Worm (Caenorhabditis elegans) whole organism, L3 larva: ENCODE measurements around the gene twk-43.

Experiments used
- R02D3.7 ChIP-seq: fragments of 150-350 bp; optimal IDR thresholded peaks from 2 replicates; lab custom pipeline; 2014; ENCODE audit warnings: missing biosample characterization, missing genetic modification characterization
- ZK546.5 ChIP-seq: sonication (generic microtip); optimal IDR thresholded peaks from 2 replicates; lab custom pipeline; 2017; ENCODE audit warnings: missing biosample characterization, missing genetic modification characterization
- aly-2 ChIP-seq: fragments of 150-350 bp; optimal IDR thresholded peaks from 2 replicates; lab custom pipeline; 2014; ENCODE audit warnings: missing biosample characterization, missing genetic modification characterization
- ceh-16 ChIP-seq: sonication (generic microtip); optimal IDR thresholded peaks from 2 replicates; lab custom pipeline; 2017; ENCODE audit warnings: missing biosample characterization, missing genetic modification characterization
- ceh-28 ChIP-seq: fragments of 150-350 bp; optimal IDR thresholded peaks from 2 replicates; lab custom pipeline; 2014; ENCODE audit warnings: missing biosample characterization, missing genetic modification reagents, missing genetic modification characterization
- ceh-82 ChIP-seq: fragments of 150-350 bp; optimal IDR thresholded peaks from 2 replicates; lab custom pipeline; 2014; ENCODE audit warnings: missing biosample characterization, missing genetic modification characterization
- ceh-9 ChIP-seq: sonication (generic microtip); optimal IDR thresholded peaks from 2 replicates; lab custom pipeline; 2018; ENCODE audit warnings: missing biosample characterization, missing genetic modification characterization
- egl-5 ChIP-seq: fragments of 150-350 bp; optimal IDR thresholded peaks from 2 replicates; lab custom pipeline; 2017; ENCODE audit warnings: missing biosample characterization, missing genetic modification reagents, missing genetic modification characterization, inconsistent platforms
- elt-1 ChIP-seq: fragments of 150-350 bp; optimal IDR thresholded peaks from 2 replicates; lab custom pipeline; 2014; ENCODE audit warnings: missing biosample characterization, missing genetic modification characterization
- elt-2 ChIP-seq: sonication (generic microtip); optimal IDR thresholded peaks from 2 replicates; lab custom pipeline; 2016; ENCODE audit warnings: missing genetic modification reagents, mild to moderate bottlenecking, missing genetic modification characterization, missing compliant biosample characterization
- elt-3 ChIP-seq, 3 experiments: fragments of 150-350 bp in 1 of 3; sonication (generic microtip) in 2 of 3; optimal IDR thresholded peaks; 2 replicates in 2 of 3; 4 replicates in 1 of 3; lab custom pipeline; 2014 to 2017; ENCODE audit warnings: missing biosample characterization in 3 of 3, missing genetic modification characterization in 3 of 3
- eor-1 ChIP-seq, 2 experiments: fragments of 150-350 bp; optimal IDR thresholded peaks; 2 replicates each; lab custom pipeline; 2014 to 2018; ENCODE audit warnings: missing biosample characterization in 2 of 2, missing genetic modification characterization in 2 of 2
- fkh-10 ChIP-seq: sonication (generic microtip); optimal IDR thresholded peaks from 2 replicates; lab custom pipeline; 2017; ENCODE audit warnings: missing biosample characterization, missing genetic modification reagents, missing genetic modification characterization
- fkh-2 ChIP-seq: fragments of 150-350 bp; optimal IDR thresholded peaks from 2 replicates; lab custom pipeline; 2014; ENCODE audit warnings: missing biosample characterization, missing genetic modification reagents, missing genetic modification characterization
- hmg-11 ChIP-seq: sonication (generic microtip); optimal IDR thresholded peaks from 2 replicates; lab custom pipeline; 2016; ENCODE audit warnings: missing genetic modification characterization, missing compliant biosample characterization
- jun-1 ChIP-seq: fragments of 150-350 bp; optimal IDR thresholded peaks from 2 replicates; lab custom pipeline; 2014; ENCODE audit warnings: missing biosample characterization, missing genetic modification reagents, missing genetic modification characterization
- lin-39 ChIP-seq: fragments of 150-350 bp; optimal IDR thresholded peaks from 2 replicates; lab custom pipeline; 2018; ENCODE audit warnings: missing biosample characterization, missing genetic modification reagents, missing genetic modification characterization
- lsy-12 ChIP-seq: sonication (generic microtip); optimal IDR thresholded peaks from 2 replicates; lab custom pipeline; 2016; ENCODE audit warnings: mild to moderate bottlenecking, missing genetic modification characterization, missing compliant biosample characterization
- mdl-1 ChIP-seq: fragments of 150-350 bp; optimal IDR thresholded peaks from 2 replicates; lab custom pipeline; 2014; ENCODE audit warnings: missing biosample characterization, missing genetic modification characterization
- mml-1 ChIP-seq: fragments of 150-350 bp; sonication (generic microtip); optimal IDR thresholded peaks from 3 replicates; lab custom pipeline; 2014; ENCODE audit warnings: missing biosample characterization, missing genetic modification characterization
- nfya-1 ChIP-seq: sonication (generic microtip); optimal IDR thresholded peaks from 2 replicates; lab custom pipeline; 2017; ENCODE audit warnings: missing genetic modification characterization, mild to moderate bottlenecking, missing compliant biosample characterization, antibody characterized with exemption, moderate library complexity; ENCODE audit not compliant: insufficient read depth
- nhr-11 ChIP-seq: fragments of 150-350 bp; optimal IDR thresholded peaks from 2 replicates; lab custom pipeline; 2014; ENCODE audit warnings: missing biosample characterization, missing genetic modification characterization
- nhr-12 ChIP-seq: fragments of 150-350 bp; optimal IDR thresholded peaks from 2 replicates; lab custom pipeline; 2014; ENCODE audit warnings: missing biosample characterization, missing genetic modification characterization
- nhr-237 ChIP-seq: fragments of 150-350 bp; optimal IDR thresholded peaks from 2 replicates; lab custom pipeline; 2014; ENCODE audit warnings: missing biosample characterization, missing genetic modification characterization
- nhr-25 ChIP-seq: sonication (generic microtip); optimal IDR thresholded peaks from 2 replicates; lab custom pipeline; 2017; ENCODE audit warnings: missing biosample characterization, missing genetic modification characterization
- nhr-28 ChIP-seq: fragments of 150-350 bp; optimal IDR thresholded peaks from 2 replicates; lab custom pipeline; 2014; ENCODE audit warnings: missing biosample characterization, missing genetic modification characterization
- nhr-67 ChIP-seq: fragments of 150-350 bp; optimal IDR thresholded peaks from 2 replicates; lab custom pipeline; 2014; ENCODE audit warnings: missing biosample characterization, missing genetic modification characterization
- nhr-77 ChIP-seq: fragments of 150-350 bp; optimal IDR thresholded peaks from 2 replicates; lab custom pipeline; 2014; ENCODE audit warnings: missing biosample characterization, missing genetic modification characterization
- pha-4 ChIP-seq: fragments of 150-350 bp; optimal IDR thresholded peaks from 2 replicates; lab custom pipeline; 2014; ENCODE audit warnings: missing biosample characterization, missing genetic modification reagents, missing genetic modification characterization
- sea-2 ChIP-seq: fragments of 150-350 bp; sonication (generic microtip); optimal IDR thresholded peaks from 4 replicates; lab custom pipeline; 2014; ENCODE audit warnings: missing biosample characterization, missing genetic modification reagents, missing genetic modification characterization
- skn-1 ChIP-seq: fragments of 150-350 bp; optimal IDR thresholded peaks from 2 replicates; lab custom pipeline; 2014; ENCODE audit warnings: missing biosample characterization, missing genetic modification characterization
- snpc-4 ChIP-seq: fragments of 150-350 bp; optimal IDR thresholded peaks from 2 replicates; lab custom pipeline; 2014; ENCODE audit warnings: missing biosample characterization, missing genetic modification characterization
- tbx-2 ChIP-seq: sonication (generic microtip); optimal IDR thresholded peaks from 2 replicates; lab custom pipeline; 2016; ENCODE audit warnings: mild to moderate bottlenecking, missing genetic modification characterization, missing compliant biosample characterization
- unc-39 ChIP-seq: sonication (generic microtip); optimal IDR thresholded peaks from 4 replicates; lab custom pipeline; 2017; ENCODE audit warnings: missing biosample characterization, missing genetic modification characterization
- unc-62 ChIP-seq: fragments of 150-350 bp; sonication (generic microtip); optimal IDR thresholded peaks from 4 replicates; lab custom pipeline; 2014; ENCODE audit warnings: missing biosample characterization, missing genetic modification reagents, missing genetic modification characterization
- zag-1 ChIP-seq: fragments of 150-350 bp; optimal IDR thresholded peaks from 2 replicates; lab custom pipeline; 2014; ENCODE audit warnings: missing biosample characterization, missing genetic modification characterization
- ztf-11 ChIP-seq: fragments of 150-350 bp; optimal IDR thresholded peaks from 2 replicates; lab custom pipeline; 2014; ENCODE audit warnings: missing biosample characterization, missing genetic modification characterization
- ztf-4 ChIP-seq: fragments of 150-350 bp; optimal IDR thresholded peaks from 2 replicates; lab custom pipeline; 2014; ENCODE audit warnings: missing biosample characterization, missing genetic modification characterization

Gene twk-43

DNA sequence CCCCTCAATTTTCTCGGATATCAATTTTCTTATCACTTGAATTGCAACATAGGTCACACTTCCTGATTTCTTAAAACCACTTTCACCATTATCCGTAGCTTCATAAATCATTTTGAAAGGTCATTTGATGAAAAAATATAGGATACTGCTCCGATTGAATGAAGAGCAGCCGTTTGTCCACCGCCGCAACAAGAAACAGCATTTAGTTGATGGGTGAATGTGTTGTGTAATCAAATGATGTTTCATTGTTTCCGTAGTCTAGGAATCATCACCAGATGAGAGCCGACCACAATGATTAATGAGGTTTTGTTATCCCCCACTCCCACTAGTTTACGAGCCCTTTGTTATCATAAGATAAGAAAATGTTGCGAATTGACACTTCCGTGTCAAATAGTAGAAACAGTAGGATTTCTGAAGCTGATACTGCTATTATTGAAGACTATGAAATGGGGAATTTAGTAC lies at the start of gene twk-43:
Gene twk-43, plus strand, starts transcription at position 412 of the 462 bp plus-strand sequence.
- TF ChIP-seq ceh-82 (tag; lab: Kevin White, UChicago) (no peak), mml-1 (tag; lab: Kevin White, UChicago) (no peak), R02D3.7 (tag; lab: Kevin White, UChicago) (no peak), fkh-10 (GFP tag; lab: Kevin White, UChicago) (no peak), elt-3 (tag; optimal IDR thresholded peaks at IDR 0.05; lab: Kevin White, UChicago) (no peak), nhr-11 (tag; lab: Kevin White, UChicago) (no peak), egl-5 (peak; percentile 68), unc-62 (GFP tag; lab: Kevin White, UChicago) (no peak), pha-4 (no peak)

- TF ChIP-seq mdl-1 (tag; lab: Kevin White, UChicago) = no peak
- TF ChIP-seq ceh-16 (tag; lab: Kevin White, UChicago) = no peak
- no peak for TF ChIP-seq nhr-237 (tag; lab: Kevin White, UChicago)
- no peak for TF ChIP-seq lin-39 (tag; lab: Kevin White, UChicago)
- TF ChIP-seq elt-2 (tag; lab: Kevin White, UChicago) = no peak
- TF ChIP-seq fkh-2 = no peak
- no peak for TF ChIP-seq elt-1 (tag; lab: Kevin White, UChicago)
- TF ChIP-seq sea-2 (GFP tag; lab: Kevin White, UChicago) = no peak
- no peak for TF ChIP-seq zag-1 (tag; lab: Kevin White, UChicago)
- no peak for TF ChIP-seq egl-5
- TF ChIP-seq pha-4 = no peak
- no peak for TF ChIP-seq nhr-28 (tag; lab: Kevin White, UChicago)
- TF ChIP-seq nfya-1 (tag; lab: Kevin White, UChicago) = no peak
- no peak for TF ChIP-seq aly-2
- TF ChIP-seq, all 47 proteins: peak for 0
Observed at ce11 chrV:13297220-13297619, 48.9 kb upstream of the twk-43 start, which contains the start of gene C26E1.1. C26E1.1 (plus strand) TSS chrV:13297520.

DNA sequence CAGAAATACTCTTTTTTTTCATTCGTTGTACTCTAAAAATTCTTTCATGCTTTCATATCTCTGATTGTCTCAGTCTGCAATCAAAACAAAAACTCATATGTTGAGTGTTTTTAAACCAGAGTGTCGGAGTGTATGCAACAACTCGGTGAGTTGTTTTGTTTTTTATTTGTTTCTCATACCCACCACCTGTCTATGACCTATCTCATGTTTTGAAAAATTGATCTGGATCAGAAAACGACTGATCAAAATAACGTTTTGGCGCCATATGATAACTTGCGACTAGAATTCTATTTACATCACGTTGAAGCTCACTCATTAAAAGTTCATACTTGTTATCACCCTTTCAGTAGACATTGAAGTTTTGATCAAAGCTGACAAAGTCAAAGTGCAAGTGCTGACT lies 47.4 kb upstream of the twk-43 start:
- TF ChIP-seq nfya-1 (tag; lab: Kevin White, UChicago) = no peak
- TF ChIP-seq sea-2 (GFP tag; lab: Kevin White, UChicago) = no peak
- no peak for TF ChIP-seq R02D3.7 (tag; lab: Kevin White, UChicago)
- TF ChIP-seq nhr-25 (tag; lab: Kevin White, UChicago) = no peak
- TF ChIP-seq unc-62 (GFP tag; lab: Kevin White, UChicago) = no peak
- TF ChIP-seq fkh-10 (GFP tag; lab: Kevin White, UChicago) = no peak
- TF ChIP-seq lsy-12 (tag; lab: Kevin White, UChicago) = no peak
- no peak for TF ChIP-seq unc-39 (tag; lab: Kevin White, UChicago)
- no peak for TF ChIP-seq fkh-2
- no peak for TF ChIP-seq hmg-11 (tag; lab: Kevin White, UChicago)
- no peak for TF ChIP-seq snpc-4
- TF ChIP-seq jun-1 = no peak
- no peak for TF ChIP-seq nhr-77 (tag; lab: Kevin White, UChicago)
- TF ChIP-seq zag-1 (tag; lab: Kevin White, UChicago) = no peak
- TF ChIP-seq skn-1 (tag; lab: Kevin White, UChicago) = no peak
- TF ChIP-seq egl-5 = no peak
- TF ChIP-seq nhr-67 = no peak

DNA sequence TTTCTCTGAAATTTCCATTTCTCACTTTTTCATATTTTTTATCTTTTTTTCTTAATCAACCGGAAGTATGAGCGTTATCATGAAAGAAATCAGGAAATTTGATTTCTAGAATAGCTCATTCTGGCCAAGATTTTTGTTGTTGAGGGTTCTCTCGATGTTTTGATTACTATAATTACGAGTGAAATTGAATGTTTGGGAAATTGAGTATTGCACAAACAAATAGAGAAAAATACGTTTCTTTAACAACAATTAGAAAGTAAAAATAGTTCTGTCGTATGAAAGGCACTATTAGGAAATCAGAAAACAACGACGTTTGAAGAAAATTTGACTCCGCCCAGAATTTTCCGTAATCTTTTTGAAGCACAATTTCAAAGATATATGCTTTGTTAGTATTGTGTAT lies 46.7 kb upstream of the twk-43 start:
- TF ChIP-seq nhr-237 (tag; lab: Kevin White, UChicago) (no peak), pha-4 (no peak), sea-2 (GFP tag; lab: Kevin White, UChicago) (no peak), lin-39 (tag; lab: Kevin White, UChicago) (no peak), ceh-28 (tag; lab: Kevin White, UChicago) (no peak), nhr-25 (tag; lab: Kevin White, UChicago) (no peak), fkh-2 (no peak), nhr-11 (tag; lab: Kevin White, UChicago) (no peak), snpc-4 (no peak), nhr-12 (no peak), unc-39 (tag; lab: Kevin White, UChicago) (no peak)

DNA sequence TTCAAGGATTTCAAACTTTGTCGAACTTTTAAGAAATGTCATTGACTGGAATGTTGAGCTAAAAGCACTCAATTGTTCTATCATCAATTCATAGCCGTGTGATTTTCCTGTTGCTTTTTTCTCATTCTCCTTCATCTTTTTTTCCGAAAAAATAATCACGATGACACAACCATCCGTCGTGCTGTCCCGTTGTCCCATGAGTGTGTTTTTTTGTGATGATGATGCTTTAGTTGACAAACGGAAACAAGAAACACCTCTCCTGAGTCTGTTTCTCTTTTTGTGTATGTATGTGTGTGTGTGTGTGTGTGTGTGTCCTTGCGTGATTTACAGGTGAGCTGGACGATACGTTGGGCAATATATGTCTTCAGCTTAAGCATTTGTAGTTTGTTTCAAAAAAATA lies 45.6 kb upstream of the twk-43 start:
- TF ChIP-seq skn-1 (tag; lab: Kevin White, UChicago) = no peak
- no peak for TF ChIP-seq ztf-4 (tag; lab: Kevin White, UChicago)
- TF ChIP-seq elt-1 (tag; lab: Kevin White, UChicago) = no peak
- no peak for TF ChIP-seq fkh-2
- TF ChIP-seq unc-39 (tag; lab: Kevin White, UChicago) = no peak
- TF ChIP-seq lsy-12 (tag; lab: Kevin White, UChicago) = no peak
- TF ChIP-seq pha-4 = no peak
- TF ChIP-seq eor-1 (tag; optimal IDR thresholded peaks at IDR 0.05; lab: Kevin White, UChicago) = no peak
- no peak for TF ChIP-seq ztf-11 (tag; lab: Kevin White, UChicago)
- no peak for TF ChIP-seq ceh-9
- TF ChIP-seq hmg-11 (tag; lab: Kevin White, UChicago) = no peak
- no peak for TF ChIP-seq ZK546.5 (tag; lab: Kevin White, UChicago)
- TF ChIP-seq fkh-10 (GFP tag; lab: Kevin White, UChicago) = no peak
- TF ChIP-seq tbx-2 (tag; lab: Kevin White, UChicago) = no peak
- TF ChIP-seq nhr-77 (tag; lab: Kevin White, UChicago) = no peak
- TF ChIP-seq nhr-237 (tag; lab: Kevin White, UChicago) = no peak
- TF ChIP-seq lin-39 (tag; lab: Kevin White, UChicago) = no peak
- no peak for TF ChIP-seq R02D3.7 (tag; lab: Kevin White, UChicago)
- no peak for TF ChIP-seq nhr-11 (tag; lab: Kevin White, UChicago)
- TF ChIP-seq unc-62 (GFP tag; lab: Kevin White, UChicago) = no peak
